Fruit fly (Drosophila melanogaster) whole organism: ENCODE results near the gene CG5937.

Experiments
- CG8478 ChIP-seq: fragments of >200 bp; optimal IDR thresholded peaks from 2 replicates; lab custom pipeline; 2018; ENCODE audit warnings: inconsistent platforms
- Dll ChIP-seq: fragments of >200 bp; optimal IDR thresholded peaks from 2 replicates; lab custom pipeline; 2017
- EcR ChIP-seq, 2 experiments: fragments of >200 bp; optimal IDR thresholded peaks; 2 replicates each; lab custom pipeline; 2017; ENCODE audit warnings: missing biosample characterization in 2 of 2, missing genetic modification characterization in 2 of 2, missing genetic modification reagents in 2 of 2
- pan ChIP-seq: fragments of >200 bp; optimal IDR thresholded peaks from 2 replicates; lab custom pipeline; 2017
- psq ChIP-seq: fragments of >200 bp; optimal IDR thresholded peaks from 2 replicates; lab custom pipeline; 2017

DNA sequence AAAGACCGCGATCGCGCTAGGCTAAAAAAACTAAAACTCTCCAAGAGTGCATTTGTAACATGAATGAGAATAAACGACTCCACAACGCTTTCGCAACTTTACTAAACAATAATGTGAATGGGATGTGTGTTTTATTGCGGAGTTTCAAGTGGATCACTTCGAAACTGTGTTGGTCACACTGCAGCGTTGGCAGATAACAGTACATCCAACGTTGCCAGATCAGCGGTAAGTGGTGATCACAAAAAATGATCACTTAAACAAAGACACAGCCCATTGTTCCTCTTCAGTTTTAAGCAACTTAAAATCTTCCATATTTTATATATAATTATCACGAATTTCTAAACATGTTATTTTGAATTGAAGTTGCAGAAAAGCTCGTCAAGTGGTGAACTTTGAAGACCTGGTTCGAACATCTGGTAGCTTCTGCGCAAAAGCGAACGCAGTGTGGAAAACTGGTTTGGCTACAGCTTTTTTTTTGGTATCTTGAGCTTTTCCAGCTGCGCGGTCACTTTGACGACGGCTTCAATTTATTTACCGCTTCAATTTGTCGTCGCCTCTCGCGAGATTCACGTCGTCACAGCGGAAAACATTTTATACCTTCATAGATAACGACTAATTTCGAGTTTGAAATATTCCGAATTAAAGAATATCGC, 10.6 kb downstream of the CG5937 start, which contains the start of gene CG5921:
- TF ChIP-seq CG8478 (lab: Kevin White, UChicago) (no peak), Dll (lab: Kevin White, UChicago) (no peak), EcR (GFP tag; optimal IDR thresholded peaks at IDR 0.05; lab: Kevin White, UChicago) (no peak), psq (lab: Kevin White, UChicago) (no peak), pan (lab: Kevin White, UChicago) (no peak)
